Fruit fly (Drosophila melanogaster): Measurements from ENCODE around the gene CG14011.

CG14011 gene

dm6 chr2L:5550735-5551134, 30.2 kb downstream of the CG14011 start, which contains the start of gene CG14014:
TSS of gene CG14014 (minus strand) at chr2L:5550835.
- TF ChIP-seq CG8478 (optimal IDR thresholded peaks at IDR 0.05) (no peak), CTCF (optimal IDR thresholded peaks at IDR 0.05) (no peak)

dm6 chr2L:5547288-5547777, 33.6 kb downstream of the CG14011 start:
- TF ChIP-seq CTCF (optimal IDR thresholded peaks at IDR 0.05) (no peak), CG8478 (optimal IDR thresholded peaks at IDR 0.05) (no peak)

dm6 chr2L:5546518-5547287, 34.2 kb downstream of the CG14011 start, which contains the start of gene Oscillin:
TSS of gene Oscillin (plus strand) at chr2L:5547086.
- TF ChIP-seq CTCF (optimal IDR thresholded peaks at IDR 0.05), result no peak
- no peak for TF ChIP-seq CG8478 (optimal IDR thresholded peaks at IDR 0.05)

dm6 chr2L:5546207-5546517, 34.8 kb downstream of the CG14011 start:
- TF ChIP-seq CTCF (optimal IDR thresholded peaks at IDR 0.05) (no peak), CG8478 (optimal IDR thresholded peaks at IDR 0.05) (no peak)

- TF ChIP-seq CTCF (optimal IDR thresholded peaks at IDR 0.05), result no peak
- TF ChIP-seq CG8478 (optimal IDR thresholded peaks at IDR 0.05), result no peak
Measured at dm6 chr2L:5542944-5543515, 37.9 kb downstream of the CG14011 start.

dm6 chr2L:5541935-5542685, 38.8 kb downstream of the CG14011 start, which contains the start of the genes Hel25E and Lam:
TSS of gene Hel25E (minus strand) at chr2L:5542314.
TSS of gene Lam (plus strand) at chr2L:5542480.
- TF ChIP-seq CTCF (optimal IDR thresholded peaks at IDR 0.05) (no peak), CG8478 (optimal IDR thresholded peaks at IDR 0.05) (no peak)

dm6 chr2L:5539034-5539433, 41.9 kb downstream of the CG14011 start, which contains the start of gene CG14015:
TSS of gene CG14015 (minus strand) at chr2L:5539196.
- TF ChIP-seq CG8478 (optimal IDR thresholded peaks at IDR 0.05) (no peak), CTCF (optimal IDR thresholded peaks at IDR 0.05) (no peak)

dm6 chr2L:5537063-5537462, 43.9 kb downstream of the CG14011 start:
- no peak for TF ChIP-seq CG8478 (optimal IDR thresholded peaks at IDR 0.05)
- no peak for TF ChIP-seq CTCF (optimal IDR thresholded peaks at IDR 0.05)

- TF ChIP-seq CTCF (optimal IDR thresholded peaks at IDR 0.05), result no peak
- no peak for TF ChIP-seq CG8478 (optimal IDR thresholded peaks at IDR 0.05)
Measured at dm6 chr2L:5536658-5537057, 44.3 kb downstream of the CG14011 start, which contains the start of gene tomb. TSS of gene tomb (minus strand) at chr2L:5536758.

dm6 chr2L:5532061-5532460, 48.9 kb downstream of the CG14011 start, which contains the start of gene Coq6:
TSS of gene Coq6 (minus strand) at chr2L:5532223.
- TF ChIP-seq CTCF (optimal IDR thresholded peaks at IDR 0.05) (no peak), CG8478 (optimal IDR thresholded peaks at IDR 0.05) (no peak)
